Fruit fly (Drosophila melanogaster) whole organism, embryonic: ENCODE measurements around the gene Atg13.

Experiments used
- Atf3 ChIP-seq: fragments of 200-800 bp; sonication (Bioruptor generic); optimal IDR thresholded peaks from 3 replicates; lab custom pipeline; 2016; ENCODE audit warnings: missing biosample characterization, missing genetic modification characterization
- CG10654 ChIP-seq: fragments of 200-800 bp; sonication (Bioruptor generic); optimal IDR thresholded peaks from 2 replicates; lab custom pipeline; 2016; ENCODE audit warnings: missing biosample characterization, missing genetic modification characterization
- CG11456 ChIP-seq: fragments of 200-800 bp; sonication (Bioruptor generic); IDR thresholded peaks from 3 replicates; pipeline ENCODE4 v1.3.6; 2022; ENCODE audit warnings: missing biosample characterization, missing genetic modification characterization
- CG11695 ChIP-seq: fragments of 200-800 bp; sonication (Bioruptor generic); IDR thresholded peaks from 3 replicates; pipeline ENCODE4 v1.3.6; 2022; ENCODE audit warnings: missing biosample characterization, missing genetic modification characterization
- CG11723 ChIP-seq: fragments of 200-800 bp; sonication (Bioruptor generic); optimal IDR thresholded peaks from 2 replicates; lab custom pipeline; 2017; ENCODE audit warnings: missing biosample characterization, mild to moderate bottlenecking, missing genetic modification characterization
- CG13296 ChIP-seq: fragments of 200-800 bp; sonication (Bioruptor generic); optimal IDR thresholded peaks from 3 replicates; lab custom pipeline; 2018; ENCODE audit warnings: missing biosample characterization, mild to moderate bottlenecking, missing genetic modification characterization
- CG14014 ChIP-seq: fragments of 200-800 bp; sonication (Bioruptor generic); IDR thresholded peaks from 2 replicates; pipeline ENCODE4 v1.3.6; 2022; ENCODE audit warnings: missing biosample characterization, missing genetic modification characterization
- CG14667 ChIP-seq: fragments of 200-800 bp; sonication (Bioruptor generic); IDR thresholded peaks from 2 replicates; pipeline ENCODE4 v1.3.6; 2022; ENCODE audit warnings: missing biosample characterization, missing genetic modification characterization
- CG14710 ChIP-seq: fragments of 200-800 bp; sonication (Bioruptor generic); optimal IDR thresholded peaks from 3 replicates; lab custom pipeline; 2019; ENCODE audit warnings: missing biosample characterization, mild to moderate bottlenecking, missing genetic modification characterization, moderate library complexity
- CG15073 ChIP-seq: fragments of 200-800 bp; sonication (Bioruptor generic); optimal IDR thresholded peaks from 2 replicates; lab custom pipeline; 2016; ENCODE audit warnings: missing biosample characterization, missing genetic modification characterization
- CG18599 ChIP-seq: fragments of 200-800 bp; sonication (Bioruptor generic); optimal IDR thresholded peaks from 3 replicates; lab custom pipeline; 2017; ENCODE audit warnings: missing biosample characterization, missing genetic modification characterization, mild to moderate bottlenecking, moderate library complexity, missing genetic modification reagents
- CG2116 ChIP-seq: fragments of 200-800 bp; sonication (Bioruptor generic); optimal IDR thresholded peaks from 3 replicates; lab custom pipeline; 2018; ENCODE audit warnings: missing biosample characterization, mild to moderate bottlenecking, missing genetic modification characterization
- CG4617 ChIP-seq: fragments of 200-800 bp; sonication (Bioruptor generic); optimal IDR thresholded peaks from 3 replicates; lab custom pipeline; 2016; ENCODE audit warnings: missing biosample characterization, missing genetic modification characterization, borderline replicate concordance
- CG4730 ChIP-seq: fragments of 200-800 bp; sonication (Bioruptor generic); IDR thresholded peaks from 2 replicates; pipeline ENCODE4 v1.3.6; 2022; ENCODE audit warnings: missing biosample characterization, missing genetic modification characterization
- CG6272 ChIP-seq: fragments of 200-800 bp; sonication (Bioruptor generic); IDR thresholded peaks from 2 replicates; pipeline ENCODE4 v1.3.6; 2022; ENCODE audit warnings: missing biosample characterization, missing genetic modification characterization
- CG8290 ChIP-seq, 3 experiments: fragments of 200-800 bp; sonication (Bioruptor generic); optimal IDR thresholded peaks; 2 replicates each; lab custom pipeline; 2016 to 2019; ENCODE audit warnings: missing biosample characterization in 3 of 3, missing genetic modification characterization in 3 of 3, mild to moderate bottlenecking in 2 of 3, moderate library complexity in 1 of 3
- CG8359 ChIP-seq: fragments of 200-800 bp; sonication (Bioruptor generic); optimal IDR thresholded peaks from 2 replicates; lab custom pipeline; 2017; ENCODE audit warnings: missing biosample characterization, mild to moderate bottlenecking, missing genetic modification characterization, borderline replicate concordance
- CoRest ChIP-seq: fragments of 200-800 bp; sonication (Bioruptor generic); optimal IDR thresholded peaks from 3 replicates; lab custom pipeline; 2018; ENCODE audit warnings: missing biosample characterization, mild to moderate bottlenecking, missing genetic modification characterization, moderate library complexity
- Dip2 ChIP-seq: fragments of 200-800 bp; sonication (Bioruptor generic); IDR thresholded peaks from 2 replicates; pipeline ENCODE4 v1.3.6; 2022; ENCODE audit warnings: missing biosample characterization, missing genetic modification characterization
- Drgx ChIP-seq: fragments of 200-800 bp; sonication (Bioruptor generic); IDR thresholded peaks from 2 replicates; pipeline ENCODE4 v1.3.6; 2022; ENCODE audit warnings: missing biosample characterization, missing genetic modification characterization
- E2f1 ChIP-seq: fragments of 200-800 bp; sonication (Bioruptor generic); IDR thresholded peaks from 2 replicates; pipeline ENCODE4 v1.3.6; 2022; ENCODE audit warnings: missing biosample characterization, missing genetic modification characterization
- Eip74EF ChIP-seq, 2 experiments: fragments of 200-800 bp in 1 of 2; fragments of >200 bp in 1 of 2; sonication (Bioruptor generic) in 1 of 2; optimal IDR thresholded peaks; 2 replicates each; lab custom pipeline; 2017 to 2019; ENCODE audit warnings: missing biosample characterization in 2 of 2, missing genetic modification characterization in 2 of 2, mild to moderate bottlenecking in 1 of 2, moderate library complexity in 1 of 2
- HLH54F ChIP-seq: fragments of 200-800 bp; sonication (Bioruptor generic); optimal IDR thresholded peaks from 3 replicates; lab custom pipeline; 2016; ENCODE audit warnings: missing biosample characterization, missing genetic modification characterization
- Hmr ChIP-seq: fragments of 200-800 bp; sonication (Bioruptor generic); optimal IDR thresholded peaks from 3 replicates; lab custom pipeline; 2017; ENCODE audit warnings: mild to moderate bottlenecking, missing biosample characterization, missing genetic modification reagents, missing genetic modification characterization
- Lpt ChIP-seq: fragments of >200 bp; optimal IDR thresholded peaks from 2 replicates; lab custom pipeline; 2018; ENCODE audit warnings: missing biosample characterization, missing genetic modification characterization
- NC2β ChIP-seq: fragments of 200-800 bp; sonication (Bioruptor generic); optimal IDR thresholded peaks from 2 replicates; lab custom pipeline; 2016; ENCODE audit warnings: missing biosample characterization, missing genetic modification characterization
- Pdp1 ChIP-seq, 2 experiments: fragments of 200-800 bp; sonication (Bioruptor generic); optimal IDR thresholded peaks; 3 replicates each; lab custom pipeline; 2016; ENCODE audit warnings: missing biosample characterization in 2 of 2, missing genetic modification characterization in 2 of 2, mild to moderate bottlenecking in 1 of 2, moderate library complexity in 1 of 2
- Spps ChIP-seq: fragments of 200-800 bp; sonication (Bioruptor generic); optimal IDR thresholded peaks from 2 replicates; lab custom pipeline; 2018; ENCODE audit warnings: missing biosample characterization, mild to moderate bottlenecking, missing genetic modification characterization
- Sry-β ChIP-seq: fragments of 200-800 bp; sonication (Bioruptor generic); optimal IDR thresholded peaks from 2 replicates; lab custom pipeline; 2018; ENCODE audit warnings: missing biosample characterization, mild to moderate bottlenecking, missing genetic modification characterization, moderate library complexity
- Xrp1 ChIP-seq: fragments of 200-800 bp; sonication (Bioruptor generic); IDR thresholded peaks from 2 replicates; pipeline ENCODE4 v1.3.6; 2022; ENCODE audit warnings: missing biosample characterization, missing genetic modification characterization
- YL-1 ChIP-seq: fragments of 200-800 bp; sonication (Bioruptor generic); optimal IDR thresholded peaks from 3 replicates; lab custom pipeline; 2017; ENCODE audit warnings: missing biosample characterization, mild to moderate bottlenecking, missing genetic modification characterization
- bab2 ChIP-seq: fragments of 200-800 bp; sonication (Bioruptor generic); optimal IDR thresholded peaks from 2 replicates; lab custom pipeline; 2016; ENCODE audit warnings: missing biosample characterization, missing genetic modification characterization
- bbx ChIP-seq: fragments of 200-800 bp; sonication (Bioruptor generic); IDR thresholded peaks from 2 replicates; pipeline ENCODE4 v1.3.6; 2022; ENCODE audit warnings: missing biosample characterization, missing genetic modification characterization; ENCODE audit not compliant: partially characterized antibody
- bcd ChIP-seq: fragments of 200-800 bp; sonication (Bioruptor generic); optimal IDR thresholded peaks from 2 replicates; lab custom pipeline; 2017; ENCODE audit warnings: missing biosample characterization, mild to moderate bottlenecking, missing genetic modification characterization
- br ChIP-seq: fragments of >200 bp; optimal IDR thresholded peaks from 2 replicates; lab custom pipeline; 2017
- dimm ChIP-seq: fragments of 200-800 bp; sonication (Bioruptor generic); IDR thresholded peaks from 2 replicates; pipeline ENCODE4 v1.3.6; 2022; ENCODE audit warnings: missing biosample characterization, missing genetic modification characterization
- ewg ChIP-seq: fragments of 200-800 bp; sonication (Bioruptor generic); optimal IDR thresholded peaks from 3 replicates; lab custom pipeline; 2017; ENCODE audit warnings: mild to moderate bottlenecking, missing biosample characterization, missing genetic modification reagents, missing genetic modification characterization
- gcm ChIP-seq: fragments of 200-800 bp; sonication (Bioruptor generic); optimal IDR thresholded peaks from 2 replicates; lab custom pipeline; 2019; ENCODE audit warnings: missing biosample characterization, mild to moderate bottlenecking, missing genetic modification characterization, moderate library complexity
- grau ChIP-seq: fragments of 200-800 bp; optimal IDR thresholded peaks from 3 replicates; lab custom pipeline; 2019; ENCODE audit warnings: missing biosample characterization, mild to moderate bottlenecking, missing genetic modification characterization, moderate library complexity
- jumu ChIP-seq: fragments of 200-800 bp; sonication (Bioruptor generic); optimal IDR thresholded peaks from 3 replicates; lab custom pipeline; 2016; ENCODE audit warnings: missing biosample characterization, missing genetic modification characterization
- nom ChIP-seq: fragments of 200-800 bp; sonication (Bioruptor generic); optimal IDR thresholded peaks from 2 replicates; lab custom pipeline; 2017; ENCODE audit warnings: missing biosample characterization, missing genetic modification characterization, mild to moderate bottlenecking, moderate library complexity, missing genetic modification reagents
- odd ChIP-seq: fragments of 200-800 bp; sonication (Bioruptor generic); optimal IDR thresholded peaks from 2 replicates; lab custom pipeline; 2017; ENCODE audit warnings: missing biosample characterization, mild to moderate bottlenecking, missing genetic modification characterization
- otp ChIP-seq: fragments of 200-800 bp; sonication (Bioruptor generic); IDR thresholded peaks from 3 replicates; pipeline ENCODE4, ENCODE4 v1.3.6; 2022; ENCODE audit warnings: missing biosample characterization, missing genetic modification characterization
- pb ChIP-seq: fragments of 200-800 bp; sonication (Bioruptor generic); optimal IDR thresholded peaks from 3 replicates; lab custom pipeline; 2016; ENCODE audit warnings: missing biosample characterization, missing genetic modification characterization
- peb ChIP-seq: fragments of 200-800 bp; sonication (Bioruptor generic); IDR thresholded peaks from 2 replicates; pipeline ENCODE4 v1.3.6; 2022; ENCODE audit warnings: missing biosample characterization, missing genetic modification characterization
- sc ChIP-seq, 3 experiments: fragments of >200 bp in 2 of 3; fragments of 200-800 bp in 1 of 3; sonication (Bioruptor generic) in 1 of 3; optimal IDR thresholded peaks; 2 replicates in 2 of 3; 3 replicates in 1 of 3; lab custom pipeline; 2017; ENCODE audit warnings: mild to moderate bottlenecking in 1 of 3, missing biosample characterization in 1 of 3, missing genetic modification characterization in 1 of 3, missing genetic modification reagents in 1 of 3
- seq ChIP-seq: fragments of 200-800 bp; sonication (Bioruptor generic); IDR thresholded peaks from 2 replicates; pipeline ENCODE4 v1.3.6; 2022; ENCODE audit warnings: missing biosample characterization, missing genetic modification characterization
- tna ChIP-seq: fragments of 200-800 bp; sonication (Bioruptor generic); IDR thresholded peaks from 2 replicates; pipeline ENCODE4 v1.3.6; 2022; ENCODE audit warnings: missing biosample characterization, missing genetic modification characterization; ENCODE audit not compliant: partially characterized antibody
- usp ChIP-seq: fragments of >200 bp; optimal IDR thresholded peaks from 2 replicates; lab custom pipeline; 2017; ENCODE audit warnings: missing biosample characterization, missing genetic modification characterization
- wdn ChIP-seq: fragments of 200-800 bp; sonication (Bioruptor generic); IDR thresholded peaks from 2 replicates; pipeline ENCODE4 v1.3.6; 2022; ENCODE audit warnings: missing biosample characterization, missing genetic modification characterization

The Atg13 gene

DNA sequence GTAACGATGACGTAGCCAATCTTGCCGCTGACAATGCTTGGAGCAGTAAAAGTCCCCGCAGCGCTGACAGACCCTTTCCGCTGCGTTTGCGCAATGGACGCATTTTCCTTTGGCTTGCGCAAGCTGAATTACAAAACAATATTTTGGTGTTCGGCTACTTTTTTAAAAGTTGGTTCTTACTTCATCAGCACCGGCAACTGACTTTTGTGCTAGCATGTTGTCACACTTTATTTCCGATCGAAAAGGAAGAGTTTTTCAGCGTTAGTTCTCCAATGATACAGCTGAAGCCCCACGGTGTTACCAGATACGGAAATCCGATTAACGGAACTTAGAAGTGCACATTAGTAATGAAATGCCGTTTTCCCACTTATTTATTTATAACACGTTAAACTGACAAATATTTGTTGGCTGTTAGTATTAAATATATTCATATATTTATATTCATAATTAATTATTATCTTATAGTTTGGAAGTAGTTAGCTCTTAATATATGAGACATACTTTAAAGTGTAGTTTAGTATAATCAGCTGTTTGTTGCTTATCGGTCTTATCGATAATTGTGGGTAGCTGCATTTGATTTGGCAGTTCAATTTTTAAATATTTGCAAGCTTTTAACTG lies 12.8 kb downstream of the Atg13 start, which contains the start of the genes Veneno and CG7963 (continued):
- TF ChIP-seq E2f1 = no peak
- TF ChIP-seq CG6272 = no peak
- TF ChIP-seq bcd (GFP tag; lab: Kevin White, UChicago) = peak; percentile 16
- no peak for TF ChIP-seq odd (GFP tag; lab: Kevin White, UChicago)
- no peak for TF ChIP-seq CG14014 (GFP tag; lab: Robert Waterston, UW)
- peak; percentile 4 for TF ChIP-seq CG10654
- TF ChIP-seq CG4617 (GFP tag; lab: Kevin White, UChicago) = peak; percentile 65
- TF ChIP-seq Atf3 (GFP tag; lab: Kevin White, UChicago) = no peak
- TF ChIP-seq seq (GFP tag; lab: Robert Waterston, UW) = no peak
- TF ChIP-seq CG11723 (GFP tag; lab: Kevin White, UChicago) = no peak
- TF ChIP-seq grau (tag; lab: Kevin White, UChicago) = no peak
- TF ChIP-seq CG8359 (GFP tag; lab: Kevin White, UChicago) = no peak
- peak; percentile 6 for TF ChIP-seq gcm (GFP tag; lab: Kevin White, UChicago)
- peak; percentile 78 for TF ChIP-seq CG14710 (tag; lab: Kevin White, UChicago)
- TF ChIP-seq jumu (GFP tag; lab: Kevin White, UChicago) = no peak
- TF ChIP-seq Hmr (GFP tag; lab: Kevin White, UChicago) = peak; percentile 39
- TF ChIP-seq CG2116 = peak; percentile 58
- TF ChIP-seq NC2β (GFP tag; lab: Kevin White, UChicago) = no peak
- TF ChIP-seq CG11456 (GFP tag; lab: Robert Waterston, UW) = no peak
- no peak for TF ChIP-seq pb (GFP tag; lab: Kevin White, UChicago)
- peak; percentile 61 for TF ChIP-seq CoRest (tag; lab: Kevin White, UChicago)
- no peak for TF ChIP-seq Spps (tag; lab: Kevin White, UChicago)
- peak; percentile 23 for TF ChIP-seq CG8290 (GFP tag; optimal IDR thresholded peaks at IDR 0.05; lab: Kevin White, UChicago)
- TF ChIP-seq CG8290 (tag; optimal IDR thresholded peaks at IDR 0.05; lab: Kevin White, UChicago) = no peak
- TF ChIP-seq Eip74EF (GFP tag; optimal IDR thresholded peaks at IDR 0.05; lab: Kevin White, UChicago) = peak in 1 of 2 experiments; percentile 6
- TF ChIP-seq CG15073 (GFP tag; lab: Kevin White, UChicago) = no peak
- TF ChIP-seq Pdp1 (GFP tag; optimal IDR thresholded peaks at IDR 0.05; lab: Kevin White, UChicago) = no peak
- no peak for TF ChIP-seq bab2 (GFP tag; lab: Kevin White, UChicago)
- TF ChIP-seq CG11695 = no peak
- TF ChIP-seq tna (GFP tag; lab: Robert Waterston, UW) = no peak
- TF ChIP-seq usp = no peak
- TF ChIP-seq wdn (GFP tag; lab: Robert Waterston, UW) = no peak
- no peak for TF ChIP-seq otp
- TF ChIP-seq dimm = no peak
- TF ChIP-seq bbx (GFP tag; lab: Robert Waterston, UW) = peak; percentile 29; the same call in 1 of the 2 replicates
- peak; percentile 86 for TF ChIP-seq ewg (GFP tag; lab: Kevin White, UChicago)
- no peak for TF ChIP-seq br (lab: Kevin White, UChicago)
- no peak for TF ChIP-seq CG18599 (GFP tag; lab: Kevin White, UChicago)
- no peak for TF ChIP-seq Lpt
- no peak for TF ChIP-seq CG14667 (GFP tag; lab: Robert Waterston, UW)
- TF ChIP-seq HLH54F (GFP tag; lab: Kevin White, UChicago) = no peak
- no peak for TF ChIP-seq CG4730 (GFP tag; lab: Robert Waterston, UW)
- no peak for TF ChIP-seq Drgx (GFP tag; lab: Robert Waterston, UW)
- no peak for TF ChIP-seq CG13296
- no peak for TF ChIP-seq Xrp1 (GFP tag; lab: Robert Waterston, UW)
- TF ChIP-seq Sry-β (GFP tag; lab: Kevin White, UChicago) = peak; percentile 20
- no peak for TF ChIP-seq sc (optimal IDR thresholded peaks at IDR 0.05; lab: Kevin White, UChicago)
- no peak for TF ChIP-seq sc (GFP tag; optimal IDR thresholded peaks at IDR 0.05; lab: Kevin White, UChicago)
- TF ChIP-seq YL-1 (GFP tag; lab: Kevin White, UChicago) = peak; percentile 20
- TF ChIP-seq Dip2 (GFP tag; lab: Robert Waterston, UW) = no peak
- no peak for TF ChIP-seq nom
- no peak for TF ChIP-seq peb (GFP tag; lab: Robert Waterston, UW)
